Worm (Caenorhabditis elegans) whole organism, L1 larva: Measurements from ENCODE around the gene C31B8.12.

Experiments
- C04F5.9 ChIP-seq: sonication (generic microtip); optimal IDR thresholded peaks from 2 replicates; lab custom pipeline; 2016; ENCODE audit warnings: missing genetic modification characterization, missing compliant biosample characterization
- C34B4.2 ChIP-seq: sonication (generic microtip); optimal IDR thresholded peaks from 2 replicates; lab custom pipeline; 2017; ENCODE audit warnings: mild to moderate bottlenecking, missing genetic modification characterization, missing compliant biosample characterization
- Y116A8C.19 ChIP-seq: sonication (generic microtip); optimal IDR thresholded peaks from 2 replicates; lab custom pipeline; 2016; ENCODE audit warnings: missing compliant biosample characterization, missing genetic modification characterization, borderline replicate concordance
- aha-1 ChIP-seq: fragments of 150-350 bp; optimal IDR thresholded peaks from 2 replicates; lab custom pipeline; 2014; ENCODE audit warnings: missing biosample characterization, missing genetic modification characterization
- ceh-90 ChIP-seq: sonication (generic microtip); optimal IDR thresholded peaks from 2 replicates; lab custom pipeline; 2016; ENCODE audit warnings: missing genetic modification characterization, missing compliant biosample characterization
- ces-1 ChIP-seq: fragments of 150-350 bp; optimal IDR thresholded peaks from 2 replicates; lab custom pipeline; 2014; ENCODE audit warnings: missing biosample characterization, missing genetic modification reagents, missing genetic modification characterization
- dpl-1 ChIP-seq, 3 experiments: fragments of 150-350 bp in 2 of 3; sonication (generic microtip) in 1 of 3; optimal IDR thresholded peaks; 2 replicates each; lab custom pipeline; 2014 to 2017; ENCODE audit warnings: missing biosample characterization in 3 of 3, missing genetic modification characterization in 3 of 3, missing genetic modification reagents in 3 of 3
- dsc-1 ChIP-seq: sonication (generic microtip); optimal IDR thresholded peaks from 2 replicates; lab custom pipeline; 2016; ENCODE audit warnings: mild to moderate bottlenecking, missing genetic modification characterization, missing compliant biosample characterization
- efl-3 ChIP-seq: fragments of 200-800 bp; sonication (Bioruptor generic); optimal IDR thresholded peaks from 2 replicates; lab custom pipeline; 2018; ENCODE audit warnings: mild to moderate bottlenecking, missing genetic modification characterization, missing compliant biosample characterization
- egl-27 ChIP-seq, 2 experiments: fragments of 150-350 bp in 1 of 2; sonication (generic microtip); optimal IDR thresholded peaks; 3 replicates each; lab custom pipeline; 2017 to 2018; ENCODE audit warnings: missing biosample characterization in 2 of 2, missing genetic modification characterization in 2 of 2, missing genetic modification reagents in 2 of 2
- elt-2 ChIP-seq: sonication (generic microtip); optimal IDR thresholded peaks from 2 replicates; lab custom pipeline; 2016; ENCODE audit warnings: missing genetic modification characterization, mild to moderate bottlenecking, inconsistent platforms, missing compliant biosample characterization, missing genetic modification reagents
- elt-3 ChIP-seq, 6 experiments: fragments of 150-350 bp in 1 of 6; sonication (generic microtip); optimal IDR thresholded peaks; 2 replicates each; lab custom pipeline; 2017 to 2018; ENCODE audit warnings: missing biosample characterization in 6 of 6, missing genetic modification characterization in 6 of 6, inconsistent platforms in 1 of 6
- ets-5 ChIP-seq: fragments of 200-800 bp; sonication (Bioruptor generic); IDR thresholded peaks from 2 replicates; pipeline ENCODE4 v1.3.6; 2022; ENCODE audit warnings: missing genetic modification characterization, missing compliant biosample characterization
- fkh-8 ChIP-seq: sonication (generic microtip); optimal IDR thresholded peaks from 2 replicates; lab custom pipeline; 2016; ENCODE audit warnings: mild to moderate bottlenecking, missing genetic modification characterization, missing compliant biosample characterization
- hlh-4 ChIP-seq: sonication (generic microtip); optimal IDR thresholded peaks from 2 replicates; lab custom pipeline; 2016; ENCODE audit warnings: mild to moderate bottlenecking, missing genetic modification characterization, missing compliant biosample characterization
- hpl-2 ChIP-seq: fragments of 150-350 bp; optimal IDR thresholded peaks from 2 replicates; lab custom pipeline; 2014; ENCODE audit warnings: missing biosample characterization, missing genetic modification reagents, missing genetic modification characterization
- isw-1 ChIP-seq: fragments of 200-800 bp; sonication (Bioruptor generic); IDR thresholded peaks from 2 replicates; pipeline ENCODE4 v1.3.6; 2022; ENCODE audit warnings: missing genetic modification characterization, missing compliant biosample characterization
- jun-1 ChIP-seq: fragments of 150-350 bp; optimal IDR thresholded peaks from 2 replicates; lab custom pipeline; 2014; ENCODE audit warnings: missing biosample characterization, missing genetic modification reagents, missing genetic modification characterization
- lin-13 ChIP-seq: fragments of 150-350 bp; optimal IDR thresholded peaks from 2 replicates; lab custom pipeline; 2014; ENCODE audit warnings: missing biosample characterization, missing genetic modification reagents, missing genetic modification characterization
- lin-14 ChIP-seq: fragments of 200-800 bp; sonication (Bioruptor generic); optimal IDR thresholded peaks from 2 replicates; lab custom pipeline; 2018; ENCODE audit warnings: mild to moderate bottlenecking, missing genetic modification characterization, moderate library complexity, missing compliant biosample characterization
- lin-15B ChIP-seq: fragments of 150-350 bp; sonication (generic microtip); optimal IDR thresholded peaks from 3 replicates; lab custom pipeline; 2014; ENCODE audit warnings: missing biosample characterization, missing genetic modification characterization
- mdl-1 ChIP-seq, 2 experiments: fragments of 150-350 bp; optimal IDR thresholded peaks; 2 replicates each; lab custom pipeline; 2014 to 2017; ENCODE audit warnings: missing biosample characterization in 2 of 2, missing genetic modification characterization in 2 of 2, inconsistent platforms in 1 of 2
- mef-2 ChIP-seq: fragments of 150-350 bp; optimal IDR thresholded peaks from 2 replicates; lab custom pipeline; 2014; ENCODE audit warnings: missing biosample characterization, missing genetic modification characterization
- mep-1 ChIP-seq: fragments of 150-350 bp; optimal IDR thresholded peaks from 2 replicates; lab custom pipeline; 2014; ENCODE audit warnings: missing biosample characterization, missing genetic modification characterization
- nhr-12 ChIP-seq: sonication (generic microtip); optimal IDR thresholded peaks from 2 replicates; lab custom pipeline; 2017; ENCODE audit warnings: missing biosample characterization, missing genetic modification characterization
- nhr-19 ChIP-seq: fragments of 200-800 bp; sonication (Bioruptor generic); conservative IDR thresholded peaks from 2 replicates; pipeline ENCODE4 v1.3.6; 2022; ENCODE audit warnings: missing genetic modification characterization, missing compliant biosample characterization
- nhr-20 ChIP-seq: sonication (generic microtip); optimal IDR thresholded peaks from 2 replicates; lab custom pipeline; 2016; ENCODE audit warnings: mild to moderate bottlenecking, missing genetic modification characterization, missing compliant biosample characterization
- nhr-237 ChIP-seq: fragments of 150-350 bp; optimal IDR thresholded peaks from 2 replicates; lab custom pipeline; 2014; ENCODE audit warnings: missing biosample characterization, missing genetic modification characterization
- nhr-71 ChIP-seq: sonication (generic microtip); optimal IDR thresholded peaks from 2 replicates; lab custom pipeline; 2016; ENCODE audit warnings: mild to moderate bottlenecking, missing genetic modification characterization, moderate library complexity, missing compliant biosample characterization
- nhr-76 ChIP-seq: sonication (generic microtip); optimal IDR thresholded peaks from 2 replicates; lab custom pipeline; 2017; ENCODE audit warnings: missing biosample characterization, missing genetic modification characterization
- nhr-77 ChIP-seq: fragments of 150-350 bp; optimal IDR thresholded peaks from 2 replicates; lab custom pipeline; 2014; ENCODE audit warnings: missing biosample characterization, missing genetic modification characterization
- nhr-85 ChIP-seq: sonication (generic microtip); peaks from one replicate; lab custom pipeline; 2016; ENCODE audit warnings: missing genetic modification characterization, inconsistent platforms, missing compliant biosample characterization
- pqm-1 ChIP-seq: sonication (generic microtip); optimal IDR thresholded peaks from 3 replicates; lab custom pipeline; 2017; ENCODE audit warnings: missing biosample characterization, missing genetic modification characterization
- snpc-4 ChIP-seq: fragments of 150-350 bp; optimal IDR thresholded peaks from 2 replicates; lab custom pipeline; 2014; ENCODE audit warnings: missing biosample characterization, missing genetic modification characterization
- sox-4 ChIP-seq: sonication (generic microtip); optimal IDR thresholded peaks from 2 replicates; lab custom pipeline; 2016; ENCODE audit warnings: missing genetic modification characterization, missing compliant biosample characterization
- sptf-1 ChIP-seq: fragments of 150-350 bp; optimal IDR thresholded peaks from 2 replicates; lab custom pipeline; 2014; ENCODE audit warnings: missing biosample characterization, missing genetic modification characterization
- swsn-7 ChIP-seq: sonication (generic microtip); optimal IDR thresholded peaks from 2 replicates; lab custom pipeline; 2016; ENCODE audit warnings: missing genetic modification characterization, missing compliant biosample characterization
- tbx-2 ChIP-seq: sonication (generic microtip); optimal IDR thresholded peaks from 2 replicates; lab custom pipeline; 2016; ENCODE audit warnings: missing genetic modification characterization, missing compliant biosample characterization
- unc-130 ChIP-seq: fragments of 150-350 bp; optimal IDR thresholded peaks from 2 replicates; lab custom pipeline; 2017; ENCODE audit warnings: missing biosample characterization, missing genetic modification characterization, inconsistent platforms

C31B8.12 gene

ce11 chrV:2929753-2930152, 2.3 kb upstream of the C31B8.12 start, which contains the start of gene C31B8.16:
Gene C31B8.16, plus strand, starts transcription at chrV:2930053.
- TF ChIP-seq nhr-77 (tag; lab: Kevin White, UChicago) (no peak), Y116A8C.19 (tag; lab: Kevin White, UChicago) (no peak), hlh-4 (no peak), fkh-8 (tag; lab: Kevin White, UChicago) (no peak), sptf-1 (tag; lab: Kevin White, UChicago) (no peak), jun-1 (no peak), efl-3 (no peak), pqm-1 (tag; lab: Kevin White, UChicago) (no peak), lin-13 (GFP tag; lab: Kevin White, UChicago) (no peak), nhr-71 (no peak), unc-130 (no peak), isw-1 (GFP tag; lab: Robert Waterston, UW) (no peak)

ce11 chrV:2922594-2922993, 4.9 kb downstream of the C31B8.12 start, which contains the start of gene srh-38:
Gene srh-38, minus strand, starts transcription at chrV:2922694.
- TF ChIP-seq C34B4.2 (tag; lab: Kevin White, UChicago) = no peak
- no peak for TF ChIP-seq nhr-77 (tag; lab: Kevin White, UChicago)
- no peak for TF ChIP-seq mdl-1 (tag; optimal IDR thresholded peaks at IDR 0.05; lab: Kevin White, UChicago)
- TF ChIP-seq dpl-1 (GFP tag; optimal IDR thresholded peaks at IDR 0.05; lab: Kevin White, UChicago) = no peak
- TF ChIP-seq sox-4 (tag; lab: Kevin White, UChicago) = no peak
- no peak for TF ChIP-seq ceh-90 (tag; lab: Kevin White, UChicago)
- TF ChIP-seq sptf-1 (tag; lab: Kevin White, UChicago) = no peak
- TF ChIP-seq dsc-1 (tag; lab: Kevin White, UChicago) = no peak
- TF ChIP-seq nhr-76 (tag; lab: Kevin White, UChicago) = no peak
- no peak for TF ChIP-seq mep-1
- TF ChIP-seq lin-14 (GFP tag; lab: Kevin White, UChicago) = no peak
- TF ChIP-seq elt-3 (tag; optimal IDR thresholded peaks at IDR 0.05; lab: Kevin White, UChicago) = no peak
- TF ChIP-seq nhr-237 (tag; lab: Kevin White, UChicago) = no peak
- no peak for TF ChIP-seq aha-1 (tag; lab: Kevin White, UChicago)
- TF ChIP-seq nhr-19 (GFP tag; lab: Robert Waterston, UW) = no peak
- no peak for TF ChIP-seq swsn-7 (tag; lab: Kevin White, UChicago)
- no peak for TF ChIP-seq elt-2 (tag; lab: Kevin White, UChicago)
- TF ChIP-seq nhr-12 (tag; lab: Kevin White, UChicago) = no peak
- TF ChIP-seq ets-5 (GFP tag; lab: Robert Waterston, UW) = no peak
- TF ChIP-seq, all 84 proteins: peak for 0

ce11 chrV:2920125-2920524, 7.3 kb downstream of the C31B8.12 start:
- TF ChIP-seq snpc-4 (tag; lab: Kevin White, UChicago) (peak; percentile 44), hpl-2 (GFP tag; lab: Kevin White, UChicago) (no peak)

- TF ChIP-seq nhr-85 (tag; lab: Kevin White, UChicago) = no peak
- no peak for TF ChIP-seq mef-2 (tag; lab: Kevin White, UChicago)
- TF ChIP-seq unc-130 = no peak
- TF ChIP-seq tbx-2 (tag; lab: Kevin White, UChicago) = no peak
- TF ChIP-seq nhr-20 (tag; lab: Kevin White, UChicago) = no peak
- TF ChIP-seq lin-14 (GFP tag; lab: Kevin White, UChicago) = no peak
- no peak for TF ChIP-seq nhr-77 (tag; lab: Kevin White, UChicago)
- no peak for TF ChIP-seq C04F5.9 (tag; lab: Kevin White, UChicago)
- TF ChIP-seq lin-15B = no peak
- TF ChIP-seq egl-27 (tag; optimal IDR thresholded peaks at IDR 0.05; lab: Kevin White, UChicago) = no peak
- no peak for TF ChIP-seq C34B4.2 (tag; lab: Kevin White, UChicago)
- TF ChIP-seq ces-1 (GFP tag; lab: Kevin White, UChicago) = no peak
These were observed 13.5 kb downstream of the C31B8.12 start, which contains the start of gene srh-146 for ce11 chrV:2913948-2914347. Gene srh-146, plus strand, starts transcription at chrV:2914248.
